Worm (Caenorhabditis elegans) whole organism, L4 larva: Measurements from ENCODE around the gene pptr-2.

Experiments used
- R02D3.7 ChIP-seq: fragments of 150-350 bp; sonication (generic microtip); optimal IDR thresholded peaks from 3 replicates; lab custom pipeline; 2014; ENCODE audit warnings: missing biosample characterization, missing genetic modification characterization
- T26A8.4 ChIP-seq: fragments of 200-800 bp; sonication (Bioruptor generic); IDR thresholded peaks from 2 replicates; pipeline ENCODE4 v1.3.6; 2022; ENCODE audit warnings: missing genetic modification characterization, missing compliant biosample characterization
- ZK546.5 ChIP-seq, 2 experiments: sonication (generic microtip); optimal IDR thresholded peaks; 2 replicates each; lab custom pipeline; 2017; ENCODE audit warnings: missing biosample characterization in 2 of 2, missing genetic modification characterization in 2 of 2
- dmd-6 ChIP-seq: fragments of 200-800 bp; sonication (Bioruptor generic); IDR thresholded peaks from 2 replicates; pipeline ENCODE4 v1.3.6; 2022; ENCODE audit warnings: missing genetic modification reagents, missing genetic modification characterization, missing compliant biosample characterization
- dmd-8 ChIP-seq: fragments of 200-800 bp; sonication (Bioruptor generic); IDR thresholded peaks from 2 replicates; pipeline ENCODE4 v1.3.6; 2022; ENCODE audit warnings: missing genetic modification characterization, missing compliant biosample characterization
- lir-3 ChIP-seq: sonication (generic microtip); optimal IDR thresholded peaks from 2 replicates; lab custom pipeline; 2016; ENCODE audit warnings: mild to moderate bottlenecking, missing genetic modification characterization, missing compliant biosample characterization
- mes-2 ChIP-seq: sonication (generic microtip); optimal IDR thresholded peaks from 2 replicates; lab custom pipeline; 2016; ENCODE audit warnings: missing genotype, mild to moderate bottlenecking, missing genetic modification characterization, missing compliant biosample characterization; ENCODE audit not compliant: poor library complexity, severe bottlenecking
- nhr-102 ChIP-seq: sonication (generic microtip); optimal IDR thresholded peaks from 2 replicates; lab custom pipeline; 2016; ENCODE audit warnings: mild to moderate bottlenecking, missing genetic modification characterization, moderate library complexity, missing compliant biosample characterization
- nhr-11 ChIP-seq: fragments of 150-350 bp; optimal IDR thresholded peaks from 2 replicates; lab custom pipeline; 2014; ENCODE audit warnings: missing biosample characterization, missing genetic modification characterization
- pha-4 ChIP-seq, 2 experiments: fragments of 150-350 bp in 1 of 2; fragments of 200-800 bp in 1 of 2; sonication (Bioruptor generic) in 1 of 2; IDR thresholded peaks in 1 of 2; optimal IDR thresholded peaks in 1 of 2; 2 replicates each; pipeline versions ENCODE4 v1.3.6 to Lab custom; 2014 to 2022; ENCODE audit warnings: missing genetic modification characterization in 2 of 2, missing genetic modification reagents in 2 of 2, missing biosample characterization in 1 of 2, missing compliant biosample characterization in 1 of 2
- pqm-1 ChIP-seq: sonication (generic microtip); optimal IDR thresholded peaks from 2 replicates; lab custom pipeline; 2017; ENCODE audit warnings: missing biosample characterization, missing genetic modification characterization
- skn-1 ChIP-seq: fragments of 150-350 bp; optimal IDR thresholded peaks from 2 replicates; lab custom pipeline; 2014; ENCODE audit warnings: missing biosample characterization, missing genetic modification characterization
- snpc-4 ChIP-seq: fragments of 150-350 bp; optimal IDR thresholded peaks from 2 replicates; lab custom pipeline; 2014; ENCODE audit warnings: missing biosample characterization, missing genetic modification characterization
- tra-1 ChIP-seq: fragments of 200-800 bp; sonication (Bioruptor generic); IDR thresholded peaks from 2 replicates; pipeline ENCODE4 v1.3.6; 2022; ENCODE audit warnings: missing genetic modification reagents, missing genetic modification characterization, missing compliant biosample characterization

DNA sequence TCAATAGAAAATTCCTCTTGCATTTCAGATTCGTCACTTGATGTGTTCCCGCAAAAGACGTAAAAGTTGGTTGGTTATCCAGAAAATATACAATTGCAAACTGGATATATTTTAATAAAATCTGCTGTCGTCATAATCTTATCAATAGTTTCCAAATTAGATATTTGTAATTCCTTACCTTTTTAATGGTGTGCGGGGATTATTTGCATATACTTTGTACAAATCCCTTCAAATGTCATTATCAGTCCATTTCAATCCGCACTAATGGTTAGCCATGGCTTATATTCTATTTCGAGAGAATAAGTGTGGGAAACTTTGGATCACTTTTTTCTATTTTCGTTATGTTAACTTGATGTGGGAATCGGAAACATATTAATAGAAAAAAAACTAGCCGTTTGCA is 30.6 kb downstream of the pptr-2 start:
- no peak for TF ChIP-seq lir-3
- no peak for TF ChIP-seq tra-1 (GFP tag; lab: Robert Waterston, UW)
- TF ChIP-seq mes-2, result no peak
- no peak for TF ChIP-seq R02D3.7 (tag; lab: Kevin White, UChicago)
- no peak for TF ChIP-seq nhr-102
- TF ChIP-seq pha-4 (GFP tag; IDR thresholded peaks at IDR 0.05; lab: Robert Waterston, UW), result no peak
- TF ChIP-seq pha-4 (tag; optimal IDR thresholded peaks at IDR 0.05; lab: Kevin White, UChicago), result no peak
- TF ChIP-seq dmd-8 (GFP tag; lab: Robert Waterston, UW), result no peak
- no peak for TF ChIP-seq pqm-1 (tag; lab: Kevin White, UChicago)
- TF ChIP-seq T26A8.4 (GFP tag; lab: Robert Waterston, UW), result no peak
- no peak for TF ChIP-seq snpc-4
- TF ChIP-seq ZK546.5 (tag; optimal IDR thresholded peaks at IDR 0.05; lab: Kevin White, UChicago), result no peak
- TF ChIP-seq dmd-6 (GFP tag; lab: Robert Waterston, UW), result no peak
- no peak for TF ChIP-seq nhr-11 (tag; lab: Kevin White, UChicago)
- no peak for TF ChIP-seq skn-1 (tag; lab: Kevin White, UChicago)
